Worm (Caenorhabditis elegans) whole organism, mixed stage, embryonic: Measurements from ENCODE around the gene scc-2.

ENCODE experiments used
- ceh-43 ChIP-seq: fragments of 200-800 bp; sonication (Bioruptor generic); optimal IDR thresholded peaks from 2 replicates; lab custom pipeline; 2018; ENCODE audit warnings: mild to moderate bottlenecking, missing genetic modification characterization, moderate library complexity, missing compliant biosample characterization
- ces-1 ChIP-seq: fragments of 150-350 bp; optimal IDR thresholded peaks from 2 replicates; lab custom pipeline; 2014; ENCODE audit warnings: missing biosample characterization, missing genetic modification reagents, missing genetic modification characterization
- cnd-1 ChIP-seq: fragments of 200-800 bp; sonication (Bioruptor generic); optimal IDR thresholded peaks from 2 replicates; lab custom pipeline; 2018; ENCODE audit warnings: mild to moderate bottlenecking, missing genetic modification characterization, missing compliant biosample characterization
- elt-3 ChIP-seq: fragments of 150-350 bp; optimal IDR thresholded peaks from 2 replicates; lab custom pipeline; 2014; ENCODE audit warnings: missing biosample characterization, missing genetic modification characterization
- ham-2 ChIP-seq: fragments of 200-800 bp; sonication (Bioruptor generic); optimal IDR thresholded peaks from 2 replicates; lab custom pipeline; 2018; ENCODE audit warnings: mild to moderate bottlenecking, missing genetic modification characterization, missing compliant biosample characterization
- hlh-1 ChIP-seq: fragments of 150-350 bp; optimal IDR thresholded peaks from 2 replicates; lab custom pipeline; 2014; ENCODE audit warnings: missing biosample characterization, missing genetic modification reagents, missing genetic modification characterization
- lin-13 ChIP-seq: fragments of 150-350 bp; optimal IDR thresholded peaks from 2 replicates; lab custom pipeline; 2014; ENCODE audit warnings: missing biosample characterization, missing genetic modification characterization
- lsy-2 ChIP-seq: fragments of 150-350 bp; optimal IDR thresholded peaks from 2 replicates; lab custom pipeline; 2014; ENCODE audit warnings: missing biosample characterization, missing genetic modification characterization
- nhr-28 ChIP-seq: fragments of 150-350 bp; optimal IDR thresholded peaks from 2 replicates; lab custom pipeline; 2014; ENCODE audit warnings: missing biosample characterization, missing genetic modification characterization
- tbx-8 ChIP-seq: fragments of 200-800 bp; sonication (Bioruptor generic); optimal IDR thresholded peaks from 2 replicates; lab custom pipeline; 2018; ENCODE audit warnings: mild to moderate bottlenecking, missing genetic modification characterization, moderate library complexity, missing compliant biosample characterization
- unc-120 ChIP-seq: sonication (generic microtip); optimal IDR thresholded peaks from 2 replicates; lab custom pipeline; 2017; ENCODE audit warnings: missing genetic modification characterization, missing compliant biosample characterization; ENCODE audit not compliant: poor library complexity, severe bottlenecking
- ztf-11 ChIP-seq: fragments of 150-350 bp; optimal IDR thresholded peaks from 2 replicates; lab custom pipeline; 2014; ENCODE audit warnings: missing biosample characterization, missing genetic modification characterization

- TF ChIP-seq cnd-1 (tag; lab: Kevin White, UChicago): no peak
- no peak for TF ChIP-seq ces-1 (GFP tag; lab: Kevin White, UChicago)
- TF ChIP-seq ztf-11 (tag; lab: Kevin White, UChicago): no peak
- no peak for TF ChIP-seq ceh-43 (GFP tag; lab: Kevin White, UChicago)
- TF ChIP-seq nhr-28 (tag; lab: Kevin White, UChicago): no peak
- no peak for TF ChIP-seq hlh-1 (tag; lab: Kevin White, UChicago)
- no peak for TF ChIP-seq unc-120
- no peak for TF ChIP-seq elt-3 (tag; lab: Kevin White, UChicago)
- no peak for TF ChIP-seq lsy-2 (tag; lab: Kevin White, UChicago)
- no peak for TF ChIP-seq ham-2
- no peak for TF ChIP-seq lin-13
- TF ChIP-seq tbx-8 (GFP tag; lab: Kevin White, UChicago): no peak
Observed at ce11 chrII:263563-263962, at the start of gene scc-2.
